Worm (Caenorhabditis elegans) whole organism, late embryonic: ENCODE measurements around the gene D2096.11.

ENCODE experiments used
- ama-1 ChIP-seq: fragments of 150-350 bp; optimal IDR thresholded peaks from 2 replicates; lab custom pipeline; 2014
- ceh-22 ChIP-seq: sonication (generic microtip); optimal IDR thresholded peaks from 2 replicates; lab custom pipeline; 2017; ENCODE audit warnings: missing biosample characterization, missing genetic modification characterization
- hlh-8 ChIP-seq: sonication (generic microtip); optimal IDR thresholded peaks from 2 replicates; lab custom pipeline; 2016; ENCODE audit warnings: missing genotype, missing genetic modification characterization, missing compliant biosample characterization
- pat-9 ChIP-seq: fragments of 200-800 bp; sonication (Bioruptor generic); optimal IDR thresholded peaks from 2 replicates; lab custom pipeline; 2018; ENCODE audit warnings: mild to moderate bottlenecking, missing genetic modification characterization, moderate library complexity, missing compliant biosample characterization
- pha-4 ChIP-seq: fragments of 150-350 bp; optimal IDR thresholded peaks from 2 replicates; lab custom pipeline; 2018; ENCODE audit warnings: missing biosample characterization, missing genetic modification reagents, missing genetic modification characterization
- pqm-1 ChIP-seq: sonication (generic microtip); optimal IDR thresholded peaks from 2 replicates; lab custom pipeline; 2016; ENCODE audit warnings: missing genetic modification characterization, missing compliant biosample characterization
- rnt-1 ChIP-seq: sonication (generic microtip); optimal IDR thresholded peaks from 2 replicates; lab custom pipeline; 2016; ENCODE audit warnings: missing genetic modification characterization, missing compliant biosample characterization
- unc-55 ChIP-seq: sonication (generic microtip); optimal IDR thresholded peaks from 2 replicates; lab custom pipeline; 2017; ENCODE audit warnings: missing biosample characterization, missing genetic modification reagents, missing genetic modification characterization

DNA sequence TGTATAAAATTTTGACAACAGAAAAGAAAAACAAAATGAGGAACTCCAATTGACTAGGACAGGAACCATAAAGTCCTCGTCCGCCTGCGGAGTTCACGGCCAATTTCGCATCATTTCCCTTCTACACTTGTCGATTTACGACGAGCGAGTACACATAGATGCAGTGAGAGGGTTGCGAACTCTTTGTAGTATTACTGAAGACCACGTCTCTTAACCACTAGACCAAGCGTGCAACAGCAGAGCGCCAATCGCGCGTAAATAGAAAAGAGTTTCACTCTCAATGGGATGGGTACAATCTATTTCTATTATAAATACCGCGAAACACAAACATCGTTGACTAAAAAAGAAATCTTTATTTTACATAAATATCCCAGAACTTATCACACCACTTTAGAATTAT, 18.6 kb downstream of the D2096.11 start:
- peak; percentile 16 for TF ChIP-seq pqm-1 (tag; lab: Kevin White, UChicago)
- TF ChIP-seq unc-55 (GFP tag; lab: Kevin White, UChicago) = peak; percentile 65
- no peak for TF ChIP-seq pha-4
- peak; percentile 50 for TF ChIP-seq rnt-1
- peak; percentile 87 for TF ChIP-seq pat-9 (tag; lab: Kevin White, UChicago)
- no peak for TF ChIP-seq ama-1 (lab: Kevin White, UChicago)
- TF ChIP-seq ceh-22 (tag; lab: Kevin White, UChicago) = no peak
- peak; percentile 66 for TF ChIP-seq hlh-8
